Worm (Caenorhabditis elegans) whole organism, L1 larva: ENCODE measurements around the gene C18D11.1.

Experiments
- ama-1 ChIP-seq: fragments of 150-350 bp; optimal IDR thresholded peaks from 2 replicates; lab custom pipeline; 2014
- fkh-10 ChIP-seq: sonication (generic microtip); optimal IDR thresholded peaks from 2 replicates; lab custom pipeline; 2017; ENCODE audit warnings: missing biosample characterization, missing genetic modification reagents, missing genetic modification characterization
- fos-1 ChIP-seq: fragments of 150-350 bp; optimal IDR thresholded peaks from 2 replicates; lab custom pipeline; 2014; ENCODE audit warnings: missing biosample characterization, missing genetic modification characterization
- hpl-2 ChIP-seq: fragments of 150-350 bp; optimal IDR thresholded peaks from 2 replicates; lab custom pipeline; 2014; ENCODE audit warnings: missing biosample characterization, missing genetic modification reagents, missing genetic modification characterization
- lin-13 ChIP-seq: fragments of 150-350 bp; optimal IDR thresholded peaks from 2 replicates; lab custom pipeline; 2014; ENCODE audit warnings: missing biosample characterization, missing genetic modification reagents, missing genetic modification characterization
- lin-15B ChIP-seq: fragments of 150-350 bp; sonication (generic microtip); optimal IDR thresholded peaks from 3 replicates; lab custom pipeline; 2014; ENCODE audit warnings: missing biosample characterization, missing genetic modification characterization
- mep-1 ChIP-seq: fragments of 150-350 bp; optimal IDR thresholded peaks from 2 replicates; lab custom pipeline; 2014; ENCODE audit warnings: missing biosample characterization, missing genetic modification characterization
- nhr-11 ChIP-seq: fragments of 150-350 bp; optimal IDR thresholded peaks from 2 replicates; lab custom pipeline; 2014; ENCODE audit warnings: missing biosample characterization, missing genetic modification characterization
- nhr-20 ChIP-seq: sonication (generic microtip); optimal IDR thresholded peaks from 2 replicates; lab custom pipeline; 2016; ENCODE audit warnings: mild to moderate bottlenecking, missing genetic modification characterization, missing compliant biosample characterization
- pqm-1 ChIP-seq: sonication (generic microtip); optimal IDR thresholded peaks from 3 replicates; lab custom pipeline; 2017; ENCODE audit warnings: missing biosample characterization, missing genetic modification characterization
- skn-1 ChIP-seq: fragments of 150-350 bp; optimal IDR thresholded peaks from 2 replicates; lab custom pipeline; 2014; ENCODE audit warnings: missing biosample characterization, missing genetic modification characterization
- snpc-4 ChIP-seq: fragments of 150-350 bp; optimal IDR thresholded peaks from 2 replicates; lab custom pipeline; 2014; ENCODE audit warnings: missing biosample characterization, missing genetic modification characterization
- sptf-1 ChIP-seq: fragments of 150-350 bp; optimal IDR thresholded peaks from 2 replicates; lab custom pipeline; 2014; ENCODE audit warnings: missing biosample characterization, missing genetic modification characterization
- unc-62 ChIP-seq: fragments of 150-350 bp; optimal IDR thresholded peaks from 2 replicates; lab custom pipeline; 2014; ENCODE audit warnings: missing biosample characterization, missing genetic modification reagents, missing genetic modification characterization

ce11 chrIII:11856852-11857251 is 40.5 kb downstream of the C18D11.1 start:
- TF ChIP-seq skn-1 (tag; lab: Kevin White, UChicago) = no peak
- TF ChIP-seq nhr-11 (tag; lab: Kevin White, UChicago) = no peak
- TF ChIP-seq hpl-2 (GFP tag; lab: Kevin White, UChicago) = no peak
- TF ChIP-seq snpc-4 (tag; lab: Kevin White, UChicago) = no peak
- TF ChIP-seq unc-62 (GFP tag; lab: Kevin White, UChicago) = no peak
- TF ChIP-seq fos-1 (tag; lab: Kevin White, UChicago) = no peak
- no peak for TF ChIP-seq ama-1
- TF ChIP-seq mep-1 (tag; lab: Kevin White, UChicago) = no peak
- TF ChIP-seq fkh-10 (GFP tag; lab: Kevin White, UChicago) = no peak
- no peak for TF ChIP-seq lin-13 (GFP tag; lab: Kevin White, UChicago)
- TF ChIP-seq pqm-1 (tag; lab: Kevin White, UChicago) = no peak
- TF ChIP-seq nhr-20 = no peak
- TF ChIP-seq sptf-1 = no peak
- no peak for TF ChIP-seq lin-15B (tag; lab: Kevin White, UChicago)
